Fruit fly (Drosophila melanogaster): Measurements from ENCODE around the gene wfs1.

DNA sequence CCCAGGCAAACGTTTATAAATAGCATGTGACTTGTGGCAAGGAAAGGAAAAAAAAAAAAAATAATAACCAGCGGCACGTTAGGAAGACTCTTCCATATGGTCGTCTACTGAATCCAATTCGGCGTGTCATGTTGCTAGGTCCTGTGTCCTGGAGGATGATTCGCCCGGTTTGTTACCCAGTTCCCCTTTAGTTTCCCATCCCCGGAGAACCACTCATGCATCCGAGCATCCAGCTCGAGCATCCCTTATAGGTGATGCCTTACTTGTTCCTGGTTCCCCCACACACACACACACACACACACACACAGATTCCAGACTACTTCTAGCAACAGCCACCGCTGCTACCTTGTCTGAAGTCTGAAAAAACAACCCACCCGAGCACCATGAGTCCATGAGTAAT lies 27.7 kb upstream of the wfs1 start:
- TF ChIP-seq CG8478 (optimal IDR thresholded peaks at IDR 0.05) = no peak
- no peak for TF ChIP-seq CTCF (optimal IDR thresholded peaks at IDR 0.05)
